Worm (Caenorhabditis elegans): ENCODE measurements around the gene str-71.

str-71 gene

ce11 chrV:15465032-15465727 lies 6.2 kb upstream of the str-71 start, which contains the start of gene pqn-71 (continued):
- peak; percentile 93 for TF ChIP-seq mxl-1 (tag; optimal IDR thresholded peaks at IDR 0.05)
- peak; percentile 98 for TF ChIP-seq nhr-90 (tag; optimal IDR thresholded peaks at IDR 0.05)
- peak; percentile 89 for TF ChIP-seq sptf-2 (GFP tag; optimal IDR thresholded peaks at IDR 0.05)
- TF ChIP-seq athp-1 (tag; optimal IDR thresholded peaks at IDR 0.05), result peak; percentile 90
- peak; percentile 88; the same call in 1 of the 2 replicates for TF ChIP-seq nhr-120 (GFP tag; IDR thresholded peaks at IDR 0.05)
- TF ChIP-seq hsf-1 (GFP tag; IDR thresholded peaks at IDR 0.05), result peak; percentile 87
- peak; percentile 83 for TF ChIP-seq Y53G8AR.9 (GFP tag; conservative IDR thresholded peaks at IDR 0.05)
- peak; percentile 100 for TF ChIP-seq B0261.1 (tag; optimal IDR thresholded peaks at IDR 0.05)
- no peak for TF ChIP-seq lag-1 (GFP tag; IDR thresholded peaks at IDR 0.05)
- TF ChIP-seq lin-40 (tag; optimal IDR thresholded peaks at IDR 0.05), result peak; percentile 97
- 0 out of 2 replicates have a peak, but pooled peaks have one; percentile 81 for TF ChIP-seq egl-18 (GFP tag; IDR thresholded peaks at IDR 0.05)

ce11 chrV:15464402-15464801 lies 5.4 kb upstream of the str-71 start, which contains the start of gene rocf-1:
rocf-1 (minus strand) TSS chrV:15464502.
- TF ChIP-seq madf-8 (GFP tag; conservative IDR thresholded peaks at IDR 0.05) (no peak), Y79H2A.3 (GFP tag; conservative IDR thresholded peaks at IDR 0.05) (no peak), zfh-2 (GFP tag; conservative IDR thresholded peaks at IDR 0.05) (no peak)

ce11 chrV:15454322-15454721 lies 4.7 kb downstream of the str-71 start:
- TF ChIP-seq lir-1 (GFP tag; conservative IDR thresholded peaks at IDR 0.05) (no peak), attf-5 (GFP tag; optimal IDR thresholded peaks at IDR 0.05) (peak; percentile 22), ztf-26 (tag; optimal IDR thresholded peaks at IDR 0.05) (no peak), sdz-38 (tag; optimal IDR thresholded peaks at IDR 0.05) (no peak), fkh-3 (tag; optimal IDR thresholded peaks at IDR 0.05) (peak; percentile 32), nhr-90 (tag; optimal IDR thresholded peaks at IDR 0.05) (peak; percentile 23), madf-6 (GFP tag; IDR thresholded peaks at IDR 0.05) (peak; percentile 65), lsy-27 (tag; optimal IDR thresholded peaks at IDR 0.05; ENCODE audit: borderline replicate concordance, insufficient read depth) (no peak), rpc-1 (optimal IDR thresholded peaks at IDR 0.05) (peak; percentile 60), rpc-1 (tag; optimal IDR thresholded peaks at IDR 0.05) (peak; percentile 78), rcor-1 (GFP tag; IDR thresholded peaks at IDR 0.05) (peak; percentile 55; the same call in 1 of the 2 replicates), F23B12.7 (tag; optimal IDR thresholded peaks at IDR 0.05; ENCODE audit: insufficient read depth) (no peak), nhr-179 (tag; optimal IDR thresholded peaks at IDR 0.05) (no peak), nfya-1 (tag; optimal IDR thresholded peaks at IDR 0.05; ENCODE audit: borderline replicate concordance, insufficient read depth) (no peak), aptf-3 (GFP tag; IDR thresholded peaks at IDR 0.05) (0 out of 2 replicates have a peak, but pooled peaks have one; percentile 26), F52B5.7 (tag; optimal IDR thresholded peaks at IDR 0.05) (peak; percentile 21), F37B4.10 (GFP tag; IDR thresholded peaks at IDR 0.05) (no peak), nhr-27 (tag; optimal IDR thresholded peaks at IDR 0.05) (no peak), B0035.1 (tag; optimal IDR thresholded peaks at IDR 0.05) (no peak), lag-1 (GFP tag; IDR thresholded peaks at IDR 0.05) (0 out of 2 replicates have a peak, but pooled peaks have one; percentile 30), attf-6 (GFP tag; IDR thresholded peaks at IDR 0.05) (peak; percentile 52; the same call in 1 of the 2 replicates), ceh-58 (GFP tag; IDR thresholded peaks at IDR 0.05) (no peak; the same call in 1 of the 2 replicates), dox-1 (GFP tag; IDR thresholded peaks at IDR 0.05) (peak; percentile 43; the same call in 1 of the 2 replicates), nfya-2 (GFP tag; IDR thresholded peaks at IDR 0.05) (no peak), T07F8.4 (tag; optimal IDR thresholded peaks at IDR 0.05) (no peak), gei-17 (GFP tag; optimal IDR thresholded peaks at IDR 0.05) (no peak), Y56A3A.18 (GFP tag; IDR thresholded peaks at IDR 0.05) (peak; percentile 69; the same call in 1 of the 2 replicates), nhr-80 (tag; optimal IDR thresholded peaks at IDR 0.05) (no peak), B0336.3 (GFP tag; IDR thresholded peaks at IDR 0.05) (no peak), F22D6.2 (tag; optimal IDR thresholded peaks at IDR 0.05) (no peak), chd-7 (tag; optimal IDR thresholded peaks at IDR 0.05) (no peak), egl-18 (GFP tag; IDR thresholded peaks at IDR 0.05) (0 out of 2 replicates have a peak, but pooled peaks have one; percentile 59), lin-35 (GFP tag; optimal IDR thresholded peaks at IDR 0.05) (no peak)

Data from whole organism, young adult.